Worm (Caenorhabditis elegans): ENCODE results near the gene K10D11.6.

ce11 chrIV:12971994-12972520 is 17.2 kb downstream of the K10D11.6 start:
- no peak for TF ChIP-seq lin-13 (GFP tag; optimal IDR thresholded peaks at IDR 0.05)
- no peak for TF ChIP-seq nhr-28 (tag; optimal IDR thresholded peaks at IDR 0.05)
- no peak for TF ChIP-seq T26A8.4 (GFP tag; IDR thresholded peaks at IDR 0.05)
- TF ChIP-seq spr-1 (tag; optimal IDR thresholded peaks at IDR 0.05) = no peak
- no peak for TF ChIP-seq ztf-7 (tag; optimal IDR thresholded peaks at IDR 0.05)
- no peak for TF ChIP-seq dpl-1 (GFP tag; optimal IDR thresholded peaks at IDR 0.05)
- no peak for TF ChIP-seq ceh-32 (tag; optimal IDR thresholded peaks at IDR 0.05; ENCODE audit: poor library complexity)

Data from whole organism, L4 larva.